Worm (Caenorhabditis elegans): ENCODE data around the gene T22B7.8.

T22B7.8 gene

DNA sequence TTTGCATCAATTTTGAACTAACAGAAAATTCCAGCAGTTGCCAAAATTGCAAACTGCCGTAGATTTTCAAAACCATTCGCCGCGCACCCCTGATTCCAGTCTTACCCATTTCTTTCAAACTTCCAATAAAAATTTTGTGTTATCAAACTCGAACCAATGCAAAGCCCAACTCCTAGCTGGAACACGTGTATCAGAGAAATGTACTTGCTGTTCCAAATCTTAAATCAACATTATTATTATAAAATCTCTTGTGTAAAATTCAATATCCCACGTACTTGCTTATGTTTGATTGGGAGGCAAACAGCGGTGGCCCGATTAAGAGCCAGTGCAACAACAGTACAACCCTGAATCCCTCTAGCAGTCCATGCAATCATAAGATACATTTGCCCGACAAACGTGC, 12.4 kb downstream of the T22B7.8 start:
- TF ChIP-seq zag-1 (tag; optimal IDR thresholded peaks at IDR 0.05) = no peak
- TF ChIP-seq pqm-1 (tag; optimal IDR thresholded peaks at IDR 0.05) = no peak
- TF ChIP-seq ceh-16 (tag; optimal IDR thresholded peaks at IDR 0.05) = no peak
- TF ChIP-seq ceh-82 (tag; optimal IDR thresholded peaks at IDR 0.05) = no peak
- no peak for TF ChIP-seq ceh-9 (tag; optimal IDR thresholded peaks at IDR 0.05)
- TF ChIP-seq nhr-23 (tag; optimal IDR thresholded peaks at IDR 0.05) = no peak
- no peak for TF ChIP-seq lin-39 (tag; optimal IDR thresholded peaks at IDR 0.05)
- no peak for TF ChIP-seq skn-1 (tag; optimal IDR thresholded peaks at IDR 0.05)
- TF ChIP-seq ztf-11 (tag; optimal IDR thresholded peaks at IDR 0.05) = no peak
- TF ChIP-seq ceh-28 (tag; optimal IDR thresholded peaks at IDR 0.05) = no peak
- TF ChIP-seq fkh-10 (GFP tag; optimal IDR thresholded peaks at IDR 0.05) = no peak

DNA sequence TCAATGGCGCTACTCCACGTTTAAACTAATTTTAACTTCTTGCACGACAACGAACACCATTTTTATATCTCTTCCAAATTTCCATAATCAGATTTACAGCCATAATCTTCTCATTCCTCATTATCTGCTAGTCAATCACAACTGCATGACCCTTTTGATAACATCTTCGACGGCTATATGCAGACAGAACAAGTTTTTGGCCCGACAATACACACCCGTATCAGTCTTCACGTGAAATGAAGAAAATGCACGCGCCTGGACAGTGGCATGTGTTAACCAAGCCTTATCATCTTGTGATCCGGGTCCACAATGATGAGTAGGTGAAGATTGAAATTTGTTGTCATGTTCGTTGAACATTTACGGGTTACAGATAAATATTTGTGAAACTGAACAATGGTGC, 13.9 kb downstream of the T22B7.8 start:
- TF ChIP-seq aly-2 (tag; optimal IDR thresholded peaks at IDR 0.05) (no peak), ceh-28 (tag; optimal IDR thresholded peaks at IDR 0.05) (no peak), egl-27 (tag; optimal IDR thresholded peaks at IDR 0.05) (no peak), eor-1 (tag; optimal IDR thresholded peaks at IDR 0.05) (no peak), lsy-12 (tag; optimal IDR thresholded peaks at IDR 0.05) (no peak), ceh-16 (tag; optimal IDR thresholded peaks at IDR 0.05) (no peak), zag-1 (tag; optimal IDR thresholded peaks at IDR 0.05) (no peak), lin-39 (tag; optimal IDR thresholded peaks at IDR 0.05) (no peak), pha-4 (tag; optimal IDR thresholded peaks at IDR 0.05) (no peak), snpc-4 (tag; optimal IDR thresholded peaks at IDR 0.05) (no peak), unc-39 (tag; optimal IDR thresholded peaks at IDR 0.05) (no peak), ztf-11 (tag; optimal IDR thresholded peaks at IDR 0.05) (no peak), ceh-82 (tag; optimal IDR thresholded peaks at IDR 0.05) (no peak), nhr-237 (tag; optimal IDR thresholded peaks at IDR 0.05) (no peak), nhr-77 (tag; optimal IDR thresholded peaks at IDR 0.05) (no peak), skn-1 (tag; optimal IDR thresholded peaks at IDR 0.05) (no peak), ceh-9 (tag; optimal IDR thresholded peaks at IDR 0.05) (no peak), R02D3.7 (tag; optimal IDR thresholded peaks at IDR 0.05) (no peak), nhr-25 (tag; optimal IDR thresholded peaks at IDR 0.05) (peak; percentile 76), fkh-10 (GFP tag; optimal IDR thresholded peaks at IDR 0.05) (no peak), nhr-11 (tag; optimal IDR thresholded peaks at IDR 0.05) (no peak), hmg-11 (tag; optimal IDR thresholded peaks at IDR 0.05) (no peak), jun-1 (tag; optimal IDR thresholded peaks at IDR 0.05) (no peak), unc-62 (GFP tag; optimal IDR thresholded peaks at IDR 0.05) (no peak), ztf-4 (tag; optimal IDR thresholded peaks at IDR 0.05) (no peak), ama-1 (optimal IDR thresholded peaks at IDR 0.05) (no peak), nhr-76 (tag; optimal IDR thresholded peaks at IDR 0.05) (no peak), ZK546.5 (tag; optimal IDR thresholded peaks at IDR 0.05) (no peak), elt-1 (tag; optimal IDR thresholded peaks at IDR 0.05) (peak; percentile 82), mml-1 (tag; optimal IDR thresholded peaks at IDR 0.05) (no peak), elt-2 (tag; optimal IDR thresholded peaks at IDR 0.05) (no peak), nhr-28 (tag; optimal IDR thresholded peaks at IDR 0.05) (no peak), tbx-2 (tag; optimal IDR thresholded peaks at IDR 0.05) (no peak), nhr-12 (tag; optimal IDR thresholded peaks at IDR 0.05) (no peak), fkh-2 (tag; optimal IDR thresholded peaks at IDR 0.05) (no peak), daf-12 (tag; optimal IDR thresholded peaks at IDR 0.05) (no peak), nhr-43 (tag; optimal IDR thresholded peaks at IDR 0.05; ENCODE audit: poor library complexity, severe bottlenecking) (peak; percentile 89), mdl-1 (tag; optimal IDR thresholded peaks at IDR 0.05) (peak; percentile 1), lin-15B (tag; optimal IDR thresholded peaks at IDR 0.05) (no peak), sea-2 (GFP tag; optimal IDR thresholded peaks at IDR 0.05) (no peak), pqm-1 (tag; optimal IDR thresholded peaks at IDR 0.05) (no peak), elt-3 (tag; optimal IDR thresholded peaks at IDR 0.05) (peak in 1 of 3 experiments; percentile 55), egl-5 (tag; optimal IDR thresholded peaks at IDR 0.05) (no peak), fos-1 (tag; optimal IDR thresholded peaks at IDR 0.05) (no peak), nhr-23 (tag; optimal IDR thresholded peaks at IDR 0.05) (peak; percentile 44), nhr-67 (tag; optimal IDR thresholded peaks at IDR 0.05) (no peak)

Measured in whole organism, L3 larva.